Worm (Caenorhabditis elegans) whole organism, midembryonic: Measurements from ENCODE around the gene Y43F8B.13.

Experiments
- cog-1 ChIP-seq: sonication (generic microtip); optimal IDR thresholded peaks from 2 replicates; lab custom pipeline; 2016; ENCODE audit warnings: missing genetic modification characterization, missing compliant biosample characterization
- flt-1 ChIP-seq: fragments of 200-800 bp; sonication (Bioruptor generic); IDR thresholded peaks from 2 replicates; pipeline ENCODE4 v1.3.6; 2022; ENCODE audit warnings: missing genetic modification characterization, missing compliant biosample characterization
- klf-2 ChIP-seq: fragments of 200-800 bp; sonication (Bioruptor generic); conservative IDR thresholded peaks from 2 replicates; pipeline ENCODE4 v1.3.6; 2022; ENCODE audit warnings: missing genetic modification reagents, missing genetic modification characterization, missing compliant biosample characterization
- med-1 ChIP-seq: sonication (generic microtip); optimal IDR thresholded peaks from 2 replicates; lab custom pipeline; 2017; ENCODE audit warnings: missing genetic modification characterization, mild to moderate bottlenecking, missing compliant biosample characterization, antibody characterized with exemption, missing genetic modification reagents; ENCODE audit not compliant: insufficient read depth
- ref-1 ChIP-seq: fragments of 200-800 bp; sonication (Bioruptor generic); conservative IDR thresholded peaks from 2 replicates; pipeline ENCODE4 v1.3.6; 2022; ENCODE audit warnings: missing genetic modification reagents, missing genetic modification characterization, missing compliant biosample characterization
- ztf-23 ChIP-seq: fragments of 200-800 bp; sonication (Bioruptor generic); IDR thresholded peaks from 2 replicates; pipeline ENCODE4 v1.3.6; 2022; ENCODE audit warnings: missing genetic modification reagents, missing genetic modification characterization, missing compliant biosample characterization

ce11 chrV:19445442-19445841 lies 10.3 kb upstream of the Y43F8B.13 start, which contains the start of gene M04C3.1:
- TF ChIP-seq flt-1 (GFP tag; lab: Robert Waterston, UW) (no peak), ref-1 (GFP tag; lab: Robert Waterston, UW) (no peak), cog-1 (tag; lab: Kevin White, UChicago) (no peak), ztf-23 (GFP tag; lab: Robert Waterston, UW) (no peak), med-1 (GFP tag; lab: Kevin White, UChicago) (no peak), klf-2 (GFP tag; lab: Robert Waterston, UW) (no peak)
